Fruit fly (Drosophila melanogaster) whole organism, wandering third instar larva: Measurements from ENCODE around the gene CG33631.

Experiments
- CG32264 ChIP-seq: fragments of 200-800 bp; sonication (Bioruptor generic); optimal IDR thresholded peaks from 2 replicates; lab custom pipeline; 2016; ENCODE audit warnings: missing biosample characterization, missing genetic modification characterization
- GATAd ChIP-seq: sonication (Bioruptor generic); optimal IDR thresholded peaks from 2 replicates; lab custom pipeline; 2016; ENCODE audit warnings: missing biosample characterization, missing genetic modification characterization
- Hr78 ChIP-seq: fragments of >200 bp; optimal IDR thresholded peaks from 2 replicates; lab custom pipeline; 2017; ENCODE audit warnings: missing biosample characterization, missing genetic modification characterization
- brk ChIP-seq: fragments of 200-800 bp; sonication (Bioruptor generic); optimal IDR thresholded peaks from 2 replicates; lab custom pipeline; 2016; ENCODE audit warnings: missing biosample characterization, mild to moderate bottlenecking, missing genetic modification characterization
- foxo ChIP-seq, 2 experiments: fragments of 200-800 bp; sonication (Bioruptor generic); optimal IDR thresholded peaks; 2 replicates in 1 of 2; 3 replicates in 1 of 2; lab custom pipeline; 2016 to 2017; ENCODE audit warnings: missing biosample characterization in 2 of 2, missing genetic modification characterization in 2 of 2
- h ChIP-seq: fragments of 200-800 bp; sonication (Bioruptor generic); optimal IDR thresholded peaks from 3 replicates; lab custom pipeline; 2016; ENCODE audit warnings: missing biosample characterization, mild to moderate bottlenecking, missing genetic modification characterization
- lola ChIP-seq: fragments of >200 bp; optimal IDR thresholded peaks from 2 replicates; lab custom pipeline; 2017; ENCODE audit warnings: missing biosample characterization, missing genetic modification characterization
- pan ChIP-seq: fragments of >200 bp; optimal IDR thresholded peaks from 2 replicates; lab custom pipeline; 2017
- usp ChIP-seq: fragments of >200 bp; optimal IDR thresholded peaks from 2 replicates; lab custom pipeline; 2017; ENCODE audit warnings: missing biosample characterization, missing genetic modification characterization

DNA sequence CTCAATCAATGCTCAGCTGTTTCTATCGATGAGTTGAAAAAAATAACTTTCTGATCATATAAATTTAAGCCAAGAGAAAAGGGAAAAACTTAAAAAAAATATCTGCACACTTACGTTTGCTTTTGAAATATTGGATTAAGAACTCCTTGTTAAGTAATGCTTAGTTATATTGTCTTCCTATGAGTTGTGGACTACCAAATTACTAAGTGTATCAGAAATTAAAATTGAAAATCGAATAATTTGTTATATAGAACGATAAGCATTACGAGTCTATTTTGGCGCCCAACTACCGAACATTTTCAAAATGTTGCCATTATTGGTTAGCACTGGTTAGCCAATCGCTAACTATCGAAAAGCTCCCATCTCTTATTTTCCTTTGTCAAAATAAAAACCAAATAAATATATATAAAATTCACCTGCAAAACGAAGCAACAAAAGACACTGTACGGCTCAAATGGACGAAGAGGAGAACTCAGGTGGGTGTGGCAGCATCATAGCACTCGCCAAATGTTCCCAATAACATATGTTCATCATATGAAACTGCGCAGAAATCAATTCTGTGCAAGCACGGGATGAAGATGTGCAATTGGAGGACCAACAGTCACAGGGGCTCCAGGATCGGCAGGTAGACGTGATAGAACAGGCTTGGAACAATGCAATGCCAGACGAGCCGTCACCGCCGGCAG lies 14.8 kb upstream of the CG33631 start, which contains the start of gene ohgt:
- TF ChIP-seq pan (lab: Kevin White, UChicago) (no peak), usp (GFP tag; lab: Kevin White, UChicago) (no peak), lola (GFP tag; lab: Kevin White, UChicago) (no peak), CG32264 (no peak), h (GFP tag; lab: Kevin White, UChicago) (peak; percentile 32), GATAd (GFP tag; lab: Kevin White, UChicago) (no peak), brk (no peak), Hr78 (GFP tag; lab: Kevin White, UChicago) (no peak), foxo (GFP tag; optimal IDR thresholded peaks at IDR 0.05; lab: Kevin White, UChicago) (peak in 1 of 2 experiments; percentile 40)
